Fruit fly (Drosophila melanogaster) whole organism, embryonic: ENCODE results near the gene Atg5.

Source experiments
- Atf3 ChIP-seq: fragments of 200-800 bp; sonication (Bioruptor generic); optimal IDR thresholded peaks from 3 replicates; lab custom pipeline; 2016; ENCODE audit warnings: missing biosample characterization, missing genetic modification characterization
- B-H2 ChIP-seq: fragments of 200-800 bp; sonication (Bioruptor generic); optimal IDR thresholded peaks from 2 replicates; lab custom pipeline; 2018; ENCODE audit warnings: missing biosample characterization, mild to moderate bottlenecking, missing genetic modification characterization
- BEAF-32 ChIP-seq: fragments of 200-800 bp; sonication (Bioruptor generic); optimal IDR thresholded peaks from 3 replicates; lab custom pipeline; 2017; ENCODE audit warnings: missing biosample characterization, missing genetic modification characterization, mild to moderate bottlenecking, moderate library complexity, missing genetic modification reagents
- CG11504 ChIP-seq: fragments of 200-800 bp; sonication (Bioruptor generic); optimal IDR thresholded peaks from 3 replicates; lab custom pipeline; 2019; ENCODE audit warnings: missing biosample characterization, mild to moderate bottlenecking, missing genetic modification characterization, moderate library complexity
- CG12299 ChIP-seq: fragments of 200-800 bp; sonication (Bioruptor generic); optimal IDR thresholded peaks from 2 replicates; lab custom pipeline; 2018; ENCODE audit warnings: missing biosample characterization, mild to moderate bottlenecking, missing genetic modification characterization
- CG12942 ChIP-seq: fragments of 200-800 bp; sonication (Bioruptor generic); optimal IDR thresholded peaks from 3 replicates; lab custom pipeline; 2016; ENCODE audit warnings: missing biosample characterization, missing genetic modification characterization
- CG13775 ChIP-seq: fragments of 200-800 bp; sonication (Bioruptor generic); optimal IDR thresholded peaks from 3 replicates; lab custom pipeline; 2017; ENCODE audit warnings: missing biosample characterization, mild to moderate bottlenecking, missing genetic modification characterization
- CG14965 ChIP-seq: fragments of 200-800 bp; sonication (Bioruptor generic); optimal IDR thresholded peaks from 2 replicates; lab custom pipeline; 2016; ENCODE audit warnings: missing biosample characterization, missing genetic modification characterization, borderline replicate concordance
- CG15011 ChIP-seq: fragments of 200-800 bp; sonication (Bioruptor generic); optimal IDR thresholded peaks from 3 replicates; lab custom pipeline; 2018; ENCODE audit warnings: missing biosample characterization, mild to moderate bottlenecking, missing genetic modification characterization
- CG1602 ChIP-seq: fragments of 200-800 bp; sonication (Bioruptor generic); optimal IDR thresholded peaks from 3 replicates; lab custom pipeline; 2016; ENCODE audit warnings: missing biosample characterization, missing genetic modification characterization
- CG16815 ChIP-seq: fragments of 200-800 bp; sonication (Bioruptor generic); optimal IDR thresholded peaks from 3 replicates; lab custom pipeline; 2017; ENCODE audit warnings: missing biosample characterization, mild to moderate bottlenecking, missing genetic modification characterization
- CG17612 ChIP-seq: fragments of 200-800 bp; sonication (Bioruptor generic); IDR thresholded peaks from 2 replicates; pipeline ENCODE4 v1.3.6; 2022; ENCODE audit warnings: missing biosample characterization, missing genetic modification characterization
- CG17912 ChIP-seq: fragments of 200-800 bp; sonication (Bioruptor generic); optimal IDR thresholded peaks from 2 replicates; lab custom pipeline; 2018; ENCODE audit warnings: missing biosample characterization, mild to moderate bottlenecking, missing genetic modification characterization
- CG18476 ChIP-seq: fragments of 200-800 bp; sonication (Bioruptor generic); optimal IDR thresholded peaks from 2 replicates; lab custom pipeline; 2016; ENCODE audit warnings: missing biosample characterization, mild to moderate bottlenecking, missing genetic modification characterization
- CG2199 ChIP-seq: fragments of 200-800 bp; sonication (Bioruptor generic); IDR thresholded peaks from 3 replicates; pipeline ENCODE4 v1.3.6; 2022; ENCODE audit warnings: missing biosample characterization, missing genetic modification characterization
- CG2889 ChIP-seq: fragments of 200-800 bp; sonication (Bioruptor generic); IDR thresholded peaks from 3 replicates; pipeline ENCODE4 v1.3.6; 2022; ENCODE audit warnings: missing biosample characterization, missing genetic modification characterization
- CG31441 ChIP-seq: fragments of 200-800 bp; sonication (Bioruptor generic); IDR thresholded peaks from 2 replicates; pipeline ENCODE4 v1.3.6; 2022; ENCODE audit warnings: missing biosample characterization, missing genetic modification characterization
- CG33213 ChIP-seq: fragments of 200-800 bp; sonication (Bioruptor generic); optimal IDR thresholded peaks from 3 replicates; lab custom pipeline; 2016; ENCODE audit warnings: missing biosample characterization, missing genetic modification characterization
- CG3407 ChIP-seq: fragments of 200-800 bp; sonication (Bioruptor generic); optimal IDR thresholded peaks from 2 replicates; lab custom pipeline; 2018; ENCODE audit warnings: missing biosample characterization, mild to moderate bottlenecking, missing genetic modification characterization
- CG34422 ChIP-seq: fragments of 200-800 bp; sonication (Bioruptor generic); IDR thresholded peaks from 3 replicates; pipeline ENCODE4 v1.3.6; 2022; ENCODE audit warnings: missing biosample characterization, missing genetic modification characterization
- CG3838 ChIP-seq: fragments of 200-800 bp; sonication (Bioruptor generic); optimal IDR thresholded peaks from 3 replicates; lab custom pipeline; 2016; ENCODE audit warnings: missing biosample characterization, missing genetic modification characterization
- CG3995 ChIP-seq: fragments of 200-800 bp; sonication (Bioruptor generic); optimal IDR thresholded peaks from 3 replicates; lab custom pipeline; 2016; ENCODE audit warnings: missing biosample characterization, missing genetic modification characterization
- CG4282 ChIP-seq: fragments of 200-800 bp; sonication (Bioruptor generic); optimal IDR thresholded peaks from 2 replicates; lab custom pipeline; 2016; ENCODE audit warnings: missing biosample characterization, missing genetic modification characterization
- CG4404 ChIP-seq: fragments of 200-800 bp; sonication (Bioruptor generic); IDR thresholded peaks from 2 replicates; pipeline ENCODE4 v1.3.6; 2022; ENCODE audit warnings: missing biosample characterization, missing genetic modification characterization
- Camta ChIP-seq: fragments of 200-800 bp; sonication (Bioruptor generic); optimal IDR thresholded peaks from 2 replicates; lab custom pipeline; 2016; ENCODE audit warnings: missing biosample characterization, missing genetic modification characterization
- D ChIP-seq, 2 experiments: fragments of 200-800 bp in 1 of 2; fragments of >200 bp in 1 of 2; sonication (Bioruptor generic) in 1 of 2; optimal IDR thresholded peaks; 2 replicates in 1 of 2; 3 replicates in 1 of 2; lab custom pipeline; 2017; ENCODE audit warnings: mild to moderate bottlenecking in 1 of 2, missing biosample characterization in 1 of 2, missing genetic modification characterization in 1 of 2, missing genetic modification reagents in 1 of 2
- Doc3 ChIP-seq: fragments of 200-800 bp; sonication (Bioruptor generic); IDR thresholded peaks from 3 replicates; pipeline ENCODE4 v1.3.6; 2022; ENCODE audit warnings: missing biosample characterization, missing genetic modification characterization; ENCODE audit not compliant: partially characterized antibody
- Dp ChIP-seq: fragments of 200-800 bp; sonication (Bioruptor generic); optimal IDR thresholded peaks from 2 replicates; lab custom pipeline; 2018; ENCODE audit warnings: missing biosample characterization, mild to moderate bottlenecking, missing genetic modification characterization, moderate library complexity
- E2f1 ChIP-seq: fragments of 200-800 bp; sonication (Bioruptor generic); IDR thresholded peaks from 2 replicates; pipeline ENCODE4 v1.3.6; 2022; ENCODE audit warnings: missing biosample characterization, missing genetic modification characterization
- HHEX ChIP-seq: fragments of 200-800 bp; sonication (Bioruptor generic); optimal IDR thresholded peaks from 3 replicates; lab custom pipeline; 2017; ENCODE audit warnings: missing biosample characterization, mild to moderate bottlenecking, missing genetic modification characterization, missing genetic modification reagents
- HLH54F ChIP-seq: fragments of 200-800 bp; sonication (Bioruptor generic); optimal IDR thresholded peaks from 3 replicates; lab custom pipeline; 2016; ENCODE audit warnings: missing biosample characterization, missing genetic modification characterization
- HmgZ ChIP-seq: fragments of 200-800 bp; sonication (Bioruptor generic); optimal IDR thresholded peaks from 2 replicates; lab custom pipeline; 2018; ENCODE audit warnings: missing biosample characterization, mild to moderate bottlenecking, missing genetic modification characterization
- Lhr ChIP-seq: fragments of 200-800 bp; sonication (Bioruptor generic); optimal IDR thresholded peaks from 3 replicates; lab custom pipeline; 2017; ENCODE audit warnings: mild to moderate bottlenecking, missing biosample characterization, missing genetic modification reagents, missing genetic modification characterization
- Mad ChIP-seq: fragments of 200-800 bp; sonication (Bioruptor generic); optimal IDR thresholded peaks from 2 replicates; lab custom pipeline; 2016; ENCODE audit warnings: missing biosample characterization, missing genetic modification characterization
- Oli ChIP-seq: fragments of 200-800 bp; sonication (Bioruptor generic); optimal IDR thresholded peaks from 2 replicates; lab custom pipeline; 2018; ENCODE audit warnings: missing biosample characterization, mild to moderate bottlenecking, missing genetic modification characterization, moderate library complexity
- Scr ChIP-seq: fragments of 200-800 bp; sonication (Bioruptor generic); IDR thresholded peaks from 2 replicates; pipeline ENCODE4 v1.3.6; 2022; ENCODE audit warnings: missing biosample characterization, missing genetic modification characterization; ENCODE audit not compliant: partially characterized antibody
- aop ChIP-seq: fragments of 200-800 bp; sonication (Bioruptor generic); IDR thresholded peaks from 2 replicates; pipeline ENCODE4 v1.3.6; 2022; ENCODE audit warnings: missing biosample characterization, missing genetic modification characterization
- az2 ChIP-seq: fragments of 200-800 bp; sonication (Bioruptor generic); optimal IDR thresholded peaks from 3 replicates; lab custom pipeline; 2016; ENCODE audit warnings: missing biosample characterization, missing genetic modification characterization
- cad ChIP-seq: fragments of >200 bp; optimal IDR thresholded peaks from 2 replicates; lab custom pipeline; 2017; ENCODE audit warnings: missing biosample characterization, missing genetic modification characterization
- chn ChIP-seq: fragments of 200-800 bp; sonication (Bioruptor generic); optimal IDR thresholded peaks from 2 replicates; lab custom pipeline; 2016; ENCODE audit warnings: missing biosample characterization, missing genetic modification characterization
- dimm ChIP-seq: fragments of 200-800 bp; sonication (Bioruptor generic); IDR thresholded peaks from 2 replicates; pipeline ENCODE4 v1.3.6; 2022; ENCODE audit warnings: missing biosample characterization, missing genetic modification characterization
- fd102C ChIP-seq: fragments of 200-800 bp; sonication (Bioruptor generic); optimal IDR thresholded peaks from 2 replicates; lab custom pipeline; 2018; ENCODE audit warnings: missing biosample characterization, mild to moderate bottlenecking, missing genetic modification characterization, moderate library complexity
- gsb ChIP-seq: fragments of 200-800 bp; sonication (Bioruptor generic); IDR thresholded peaks from 2 replicates; pipeline ENCODE4 v1.3.6; 2022; ENCODE audit warnings: missing biosample characterization, missing genetic modification characterization
- gt ChIP-seq: fragments of 200-800 bp; sonication (Bioruptor generic); IDR thresholded peaks from 2 replicates; pipeline ENCODE4 v1.3.6; 2022; ENCODE audit warnings: missing biosample characterization, missing genetic modification characterization
- schlank ChIP-seq: fragments of 200-800 bp; sonication (Bioruptor generic); optimal IDR thresholded peaks from 2 replicates; lab custom pipeline; 2018; ENCODE audit warnings: missing biosample characterization, mild to moderate bottlenecking, missing genetic modification characterization
- sens ChIP-seq: fragments of 200-800 bp; sonication (Bioruptor generic); peaks from one replicate; lab custom pipeline; 2016; ENCODE audit warnings: missing biosample characterization, missing genetic modification characterization
- so ChIP-seq: fragments of 200-800 bp; sonication (Bioruptor generic); IDR thresholded peaks from 3 replicates; pipeline ENCODE4 v1.3.6; 2022; ENCODE audit warnings: missing biosample characterization, missing genetic modification characterization
- tgo ChIP-seq: fragments of 200-800 bp; sonication (Bioruptor generic); IDR thresholded peaks from 3 replicates; pipeline ENCODE4 v1.3.6; 2022; ENCODE audit warnings: missing biosample characterization, missing genetic modification characterization
- tin ChIP-seq: fragments of 200-800 bp; sonication (Bioruptor generic); optimal IDR thresholded peaks from 3 replicates; lab custom pipeline; 2016; ENCODE audit warnings: missing biosample characterization, missing genetic modification characterization
- tx ChIP-seq: fragments of 200-800 bp; sonication (Bioruptor generic); optimal IDR thresholded peaks from 2 replicates; lab custom pipeline; 2016; ENCODE audit warnings: missing biosample characterization, missing genetic modification characterization
- wdn ChIP-seq: fragments of 200-800 bp; sonication (Bioruptor generic); IDR thresholded peaks from 2 replicates; pipeline ENCODE4 v1.3.6; 2022; ENCODE audit warnings: missing biosample characterization, missing genetic modification characterization

Atg5 gene

DNA sequence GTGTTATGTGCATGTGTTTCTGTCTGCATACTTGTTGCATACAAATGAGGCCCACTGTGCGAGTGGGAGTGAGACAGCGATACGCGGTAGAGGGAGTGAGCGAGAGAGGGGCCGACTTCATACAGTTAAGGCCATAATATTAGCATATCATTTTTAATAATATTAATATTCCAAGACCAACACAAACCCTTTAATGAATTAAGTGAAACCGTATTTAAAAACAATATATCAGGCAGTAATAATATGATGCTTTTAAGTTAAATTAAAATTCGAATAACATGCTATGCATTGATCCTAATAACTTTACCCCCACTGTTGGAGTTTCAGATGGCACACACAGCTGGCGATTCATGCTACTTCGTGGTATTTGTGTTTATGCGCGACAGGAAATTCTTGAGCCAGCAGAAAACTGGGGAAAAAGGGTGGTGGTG is 1.3 kb upstream of the Atg5 start (continued):
- TF ChIP-seq E2f1 (GFP tag; lab: Robert Waterston, UW) (peak; percentile 94), wdn (GFP tag; lab: Robert Waterston, UW) (peak; percentile 89), CG4404 (peak; percentile 91), CG3838 (GFP tag; lab: Kevin White, UChicago) (peak; percentile 51), CG16815 (GFP tag; lab: Kevin White, UChicago) (peak; percentile 95), Mad (GFP tag; lab: Kevin White, UChicago) (peak; percentile 83), tgo (peak; percentile 95), CG34422 (GFP tag; lab: Robert Waterston, UW) (peak; percentile 96), CG4282 (GFP tag; lab: Kevin White, UChicago) (peak; percentile 57), B-H2 (peak; percentile 71), Atf3 (peak; percentile 54), sens (peak; percentile 98), cad (GFP tag; lab: Kevin White, UChicago) (no peak), HmgZ (tag; lab: Kevin White, UChicago) (peak; percentile 97), CG3407 (peak; percentile 94), Scr (GFP tag; lab: Robert Waterston, UW) (no peak), CG12299 (tag; lab: Kevin White, UChicago) (peak; percentile 95), aop (GFP tag; lab: Robert Waterston, UW) (peak; percentile 78), CG12942 (peak; percentile 87), tin (GFP tag; lab: Kevin White, UChicago) (peak; percentile 95), dimm (GFP tag; lab: Robert Waterston, UW) (peak; percentile 89), Camta (GFP tag; lab: Kevin White, UChicago) (peak; percentile 74), CG17612 (peak; percentile 83), gt (GFP tag; lab: Robert Waterston, UW) (peak; percentile 79), CG11504 (tag; lab: Kevin White, UChicago) (peak; percentile 97), D (optimal IDR thresholded peaks at IDR 0.05; lab: Kevin White, UChicago) (no peak), D (GFP tag; optimal IDR thresholded peaks at IDR 0.05; lab: Kevin White, UChicago) (peak; percentile 97), Dp (GFP tag; lab: Kevin White, UChicago) (no peak), CG1602 (peak; percentile 95), Lhr (GFP tag; lab: Kevin White, UChicago) (peak; percentile 96), CG18476 (GFP tag; lab: Kevin White, UChicago) (peak; percentile 92), gsb (GFP tag; lab: Robert Waterston, UW) (peak; percentile 80), CG17912 (GFP tag; lab: Kevin White, UChicago) (peak; percentile 65), BEAF-32 (GFP tag; lab: Kevin White, UChicago) (no peak), CG2889 (peak; percentile 88), so (GFP tag; lab: Robert Waterston, UW) (peak; percentile 96), Doc3 (GFP tag; lab: Robert Waterston, UW) (no peak), CG3995 (GFP tag; lab: Kevin White, UChicago) (peak; percentile 62), schlank (tag; lab: Kevin White, UChicago) (peak; percentile 81), CG15011 (peak; percentile 94), CG2199 (GFP tag; lab: Robert Waterston, UW) (peak; percentile 85; the same call in 2 of the 3 replicates), chn (GFP tag; lab: Kevin White, UChicago) (peak; percentile 88), CG33213 (GFP tag; lab: Kevin White, UChicago) (peak; percentile 60), HHEX (GFP tag; lab: Kevin White, UChicago) (peak; percentile 95), tx (GFP tag; lab: Kevin White, UChicago) (peak; percentile 80), CG13775 (GFP tag; lab: Kevin White, UChicago) (peak; percentile 92), CG31441 (GFP tag; lab: Robert Waterston, UW) (peak; percentile 100), CG14965 (GFP tag; lab: Kevin White, UChicago) (peak; percentile 3), az2 (GFP tag; lab: Kevin White, UChicago) (peak; percentile 96), Oli (tag; lab: Kevin White, UChicago) (peak; percentile 98), HLH54F (peak; percentile 73), fd102C (GFP tag; lab: Kevin White, UChicago) (peak; percentile 83)
